Worm (Caenorhabditis elegans): Measurements from ENCODE around the gene C23G10.2.
A peak's percentile ranks its signal among the peaks of the same experiment; 100 is the strongest.

The C23G10.2 gene

ce11 chrIII:6213915-6214314 lies 6.1 kb downstream of the C23G10.2 start, which contains the start of gene C23G10.10:
Gene C23G10.10 (minus strand): TSS chrIII:6214015.
- TF ChIP-seq nhr-47 (tag; optimal IDR thresholded peaks at IDR 0.05) (no peak), ceh-82 (tag; optimal IDR thresholded peaks at IDR 0.05) (no peak), lin-39 (tag; optimal IDR thresholded peaks at IDR 0.05) (no peak), fkh-8 (tag; optimal IDR thresholded peaks at IDR 0.05) (peak; percentile 34)

ce11 chrIII:6215476-6215875 lies 7.6 kb downstream of the C23G10.2 start, which contains the start of gene C23G10.11:
Gene C23G10.11 (minus strand): TSS chrIII:6215576.
- TF ChIP-seq elt-3 (tag; optimal IDR thresholded peaks at IDR 0.05), result peak in 1 of 6 experiments; percentile 25
- TF ChIP-seq grh-1 (GFP tag; IDR thresholded peaks at IDR 0.05), result no peak
- peak; percentile 57 for TF ChIP-seq blmp-1 (tag; optimal IDR thresholded peaks at IDR 0.05)
- TF ChIP-seq fkh-10 (GFP tag; optimal IDR thresholded peaks at IDR 0.05), result no peak
- TF ChIP-seq xbp-1 (tag; optimal IDR thresholded peaks at IDR 0.05), result no peak
- no peak for TF ChIP-seq mef-2 (tag; optimal IDR thresholded peaks at IDR 0.05)
- TF ChIP-seq ztf-11 (tag; optimal IDR thresholded peaks at IDR 0.05), result no peak
- no peak for TF ChIP-seq sox-4 (tag; optimal IDR thresholded peaks at IDR 0.05)
- TF ChIP-seq tbx-2 (tag; optimal IDR thresholded peaks at IDR 0.05), result no peak
- TF ChIP-seq pax-3 (tag; optimal IDR thresholded peaks at IDR 0.05), result no peak
- TF ChIP-seq mdl-1 (tag; optimal IDR thresholded peaks at IDR 0.05), result peak in 1 of 2 experiments; percentile 16
- TF ChIP-seq nhr-47 (tag; optimal IDR thresholded peaks at IDR 0.05), result no peak
- TF ChIP-seq fkh-4 (tag; optimal IDR thresholded peaks at IDR 0.05; ENCODE audit: borderline replicate concordance), result no peak
- no peak for TF ChIP-seq nhr-90 (tag; optimal IDR thresholded peaks at IDR 0.05; ENCODE audit: poor library complexity)
- TF ChIP-seq lsy-2 (tag; optimal IDR thresholded peaks at IDR 0.05), result peak in 1 of 2 experiments; percentile 12
- TF ChIP-seq F16B12.6 (tag; optimal IDR thresholded peaks at IDR 0.05), result no peak
- TF ChIP-seq nhr-20 (tag; optimal IDR thresholded peaks at IDR 0.05), result no peak

- TF ChIP-seq nhr-19 (GFP tag; conservative IDR thresholded peaks at IDR 0.05) (peak; percentile 67), elt-3 (tag; optimal IDR thresholded peaks at IDR 0.05) (peak in 1 of 6 experiments; percentile 72), mdl-1 (tag; optimal IDR thresholded peaks at IDR 0.05) (peak in 1 of 2 experiments; percentile 59), ceh-88 (GFP tag; IDR thresholded peaks at IDR 0.05) (no peak), unc-130 (tag; optimal IDR thresholded peaks at IDR 0.05) (peak; percentile 44), irx-1 (tag; optimal IDR thresholded peaks at IDR 0.05) (no peak), snpc-4 (tag; optimal IDR thresholded peaks at IDR 0.05) (no peak), nhr-85 (tag) (peak; percentile 47), blmp-1 (tag; optimal IDR thresholded peaks at IDR 0.05) (peak; percentile 76), nhr-20 (tag; optimal IDR thresholded peaks at IDR 0.05) (peak; percentile 12), alr-1 (tag; optimal IDR thresholded peaks at IDR 0.05; ENCODE audit: borderline replicate concordance) (no peak), ceh-82 (tag; optimal IDR thresholded peaks at IDR 0.05) (no peak), dpl-1 (GFP tag; optimal IDR thresholded peaks at IDR 0.05) (peak in 1 of 3 experiments; percentile 13), lin-35 (GFP tag; optimal IDR thresholded peaks at IDR 0.05) (peak in 1 of 2 experiments; percentile 47), lsy-2 (tag; optimal IDR thresholded peaks at IDR 0.05) (peak in 1 of 2 experiments; percentile 34), hpl-2 (GFP tag; optimal IDR thresholded peaks at IDR 0.05) (no peak)
Observed at ce11 chrIII:6215943-6216342, 8.1 kb downstream of the C23G10.2 start.

- TF ChIP-seq blmp-1 (tag; optimal IDR thresholded peaks at IDR 0.05), result peak; percentile 34
- no peak for TF ChIP-seq nhr-28 (tag; optimal IDR thresholded peaks at IDR 0.05)
Observed at ce11 chrIII:6216833-6217466, 9.1 kb downstream of the C23G10.2 start, which contains the start of gene hot-4. Gene hot-4 (plus strand): TSS chrIII:6217416.

ce11 chrIII:6221403-6221802 lies 13.5 kb downstream of the C23G10.2 start:
- TF ChIP-seq zip-4 (GFP tag; optimal IDR thresholded peaks at IDR 0.05) (no peak), fkh-8 (tag; optimal IDR thresholded peaks at IDR 0.05) (peak; percentile 57), lin-14 (GFP tag; optimal IDR thresholded peaks at IDR 0.05) (peak; percentile 30), ceh-88 (GFP tag; IDR thresholded peaks at IDR 0.05) (no peak), unc-86 (tag; optimal IDR thresholded peaks at IDR 0.05) (peak; percentile 5)
